Worm (Caenorhabditis elegans): ENCODE data around the gene spc-1.

The spc-1 gene

ce11 chrX:3112946-3113427 lies 13.9 kb downstream of the spc-1 start, which contains the start of gene gpd-3:
Gene gpd-3, minus strand, starts transcription at chrX:3113341.
- TF ChIP-seq mls-2 (tag; optimal IDR thresholded peaks at IDR 0.05): no peak
- TF ChIP-seq elt-3 (tag; optimal IDR thresholded peaks at IDR 0.05): no peak

- peak; percentile 65 for TF ChIP-seq ces-1 (GFP tag; optimal IDR thresholded peaks at IDR 0.05)
- TF ChIP-seq lsy-2 (tag; optimal IDR thresholded peaks at IDR 0.05): no peak
- TF ChIP-seq pha-4 (tag; optimal IDR thresholded peaks at IDR 0.05): peak; percentile 65
- TF ChIP-seq ham-2 (GFP tag; optimal IDR thresholded peaks at IDR 0.05): no peak
- TF ChIP-seq drap-1 (GFP tag; optimal IDR thresholded peaks at IDR 0.05): no peak
- TF ChIP-seq zip-8 (tag; optimal IDR thresholded peaks at IDR 0.05): no peak
- TF ChIP-seq unc-62 (GFP tag; optimal IDR thresholded peaks at IDR 0.05): peak; percentile 55
- no peak for TF ChIP-seq lin-32 (GFP tag; optimal IDR thresholded peaks at IDR 0.05)
- TF ChIP-seq mep-1 (tag; optimal IDR thresholded peaks at IDR 0.05): no peak
- TF ChIP-seq hlh-1 (tag; optimal IDR thresholded peaks at IDR 0.05): peak; percentile 17
Observed at ce11 chrX:3111687-3112086, 15.2 kb downstream of the spc-1 start.

ce11 chrX:3111066-3111465 lies 15.8 kb downstream of the spc-1 start:
- peak; percentile 48 for TF ChIP-seq ces-1 (GFP tag; optimal IDR thresholded peaks at IDR 0.05)
- no peak for TF ChIP-seq elt-1 (tag; optimal IDR thresholded peaks at IDR 0.05; ENCODE audit: borderline replicate concordance, insufficient read depth)

- TF ChIP-seq lin-32 (GFP tag; optimal IDR thresholded peaks at IDR 0.05): no peak
- TF ChIP-seq bed-3 (GFP tag; optimal IDR thresholded peaks at IDR 0.05): no peak
- TF ChIP-seq drap-1 (GFP tag; optimal IDR thresholded peaks at IDR 0.05): no peak
- TF ChIP-seq sem-2 (GFP tag; optimal IDR thresholded peaks at IDR 0.05): no peak
- no peak for TF ChIP-seq unc-120 (tag; optimal IDR thresholded peaks at IDR 0.05; ENCODE audit: poor library complexity, severe bottlenecking)
Observed at ce11 chrX:3110576-3110975, 16.3 kb downstream of the spc-1 start, which contains the start of gene gpcp-1. Gene gpcp-1, minus strand, starts transcription at chrX:3110628.

- TF ChIP-seq hlh-1 (tag; optimal IDR thresholded peaks at IDR 0.05) (peak; percentile 45), ztf-11 (tag; optimal IDR thresholded peaks at IDR 0.05) (no peak)
Observed at ce11 chrX:3108603-3109002, 18.3 kb downstream of the spc-1 start.

- TF ChIP-seq ces-1 (GFP tag; optimal IDR thresholded peaks at IDR 0.05): peak; percentile 52
- TF ChIP-seq drap-1 (GFP tag; optimal IDR thresholded peaks at IDR 0.05): no peak
- TF ChIP-seq nhr-2 (tag; optimal IDR thresholded peaks at IDR 0.05): peak; percentile 24
- TF ChIP-seq elt-1 (tag; optimal IDR thresholded peaks at IDR 0.05; ENCODE audit: borderline replicate concordance, insufficient read depth): peak; percentile 16
- TF ChIP-seq pha-4 (tag; optimal IDR thresholded peaks at IDR 0.05): peak; percentile 13
- no peak for TF ChIP-seq tbx-8 (GFP tag; optimal IDR thresholded peaks at IDR 0.05)
- peak; percentile 77 for TF ChIP-seq lin-13 (tag; optimal IDR thresholded peaks at IDR 0.05)
- peak; percentile 66 for TF ChIP-seq lsy-2 (tag; optimal IDR thresholded peaks at IDR 0.05)
- TF ChIP-seq mab-5 (tag; optimal IDR thresholded peaks at IDR 0.05): peak; percentile 20
- peak; percentile 85 for TF ChIP-seq mep-1 (tag; optimal IDR thresholded peaks at IDR 0.05)
- TF ChIP-seq ceh-39 (tag; optimal IDR thresholded peaks at IDR 0.05): peak; percentile 16
Observed at ce11 chrX:3106137-3106536, 20.7 kb downstream of the spc-1 start, which contains the start of gene K10B3.5. Gene K10B3.5, minus strand, starts transcription at chrX:3106479.

- TF ChIP-seq zip-8 (tag; optimal IDR thresholded peaks at IDR 0.05) (no peak), ham-2 (GFP tag; optimal IDR thresholded peaks at IDR 0.05) (peak; percentile 25), bed-3 (GFP tag; optimal IDR thresholded peaks at IDR 0.05) (no peak), blmp-1 (tag; optimal IDR thresholded peaks at IDR 0.05) (no peak), snpc-4 (tag; optimal IDR thresholded peaks at IDR 0.05) (no peak), nhr-76 (tag; optimal IDR thresholded peaks at IDR 0.05) (no peak), sem-2 (GFP tag; optimal IDR thresholded peaks at IDR 0.05) (no peak), ceh-83 (GFP tag; optimal IDR thresholded peaks at IDR 0.05) (peak; percentile 13), ceh-39 (tag; optimal IDR thresholded peaks at IDR 0.05) (peak; percentile 18), lin-32 (GFP tag; optimal IDR thresholded peaks at IDR 0.05) (peak; percentile 21), flh-1 (GFP tag; optimal IDR thresholded peaks at IDR 0.05) (no peak), mep-1 (tag; optimal IDR thresholded peaks at IDR 0.05) (no peak), sptf-1 (tag; optimal IDR thresholded peaks at IDR 0.05) (peak; percentile 62), elt-3 (tag; optimal IDR thresholded peaks at IDR 0.05) (no peak), lin-13 (tag; optimal IDR thresholded peaks at IDR 0.05) (no peak), ceh-43 (GFP tag; optimal IDR thresholded peaks at IDR 0.05) (no peak), hlh-1 (tag; optimal IDR thresholded peaks at IDR 0.05) (no peak), mls-2 (tag; optimal IDR thresholded peaks at IDR 0.05) (peak; percentile 79), elt-1 (tag; optimal IDR thresholded peaks at IDR 0.05; ENCODE audit: borderline replicate concordance, insufficient read depth) (no peak), unc-39 (tag; optimal IDR thresholded peaks at IDR 0.05) (no peak), unc-62 (GFP tag; optimal IDR thresholded peaks at IDR 0.05) (no peak), nhr-2 (tag; optimal IDR thresholded peaks at IDR 0.05) (no peak), tbx-8 (GFP tag; optimal IDR thresholded peaks at IDR 0.05) (no peak), mab-5 (tag; optimal IDR thresholded peaks at IDR 0.05) (no peak), unc-120 (tag; optimal IDR thresholded peaks at IDR 0.05; ENCODE audit: poor library complexity, severe bottlenecking) (no peak), nhr-237 (tag; optimal IDR thresholded peaks at IDR 0.05) (no peak), nhr-12 (tag; optimal IDR thresholded peaks at IDR 0.05) (no peak), nhr-28 (tag; optimal IDR thresholded peaks at IDR 0.05) (no peak), cnd-1 (tag; optimal IDR thresholded peaks at IDR 0.05) (peak; percentile 57), pha-4 (tag; optimal IDR thresholded peaks at IDR 0.05) (peak; percentile 32), drap-1 (GFP tag; optimal IDR thresholded peaks at IDR 0.05) (no peak), lsy-2 (tag; optimal IDR thresholded peaks at IDR 0.05) (no peak)
Observed at ce11 chrX:3102817-3103216, 24.1 kb downstream of the spc-1 start.
